Worm (Caenorhabditis elegans) whole organism, midembryonic: ENCODE results near the gene E_BE45912.2.

Experiments used
- T22C8.4 ChIP-seq: fragments of 200-800 bp; sonication (Bioruptor generic); IDR thresholded peaks from 2 replicates; pipeline ENCODE4 v1.3.6; 2022; ENCODE audit warnings: missing genetic modification characterization, missing compliant biosample characterization
- cog-1 ChIP-seq: sonication (generic microtip); optimal IDR thresholded peaks from 2 replicates; lab custom pipeline; 2016; ENCODE audit warnings: missing genetic modification characterization, missing compliant biosample characterization
- flt-1 ChIP-seq: fragments of 200-800 bp; sonication (Bioruptor generic); IDR thresholded peaks from 2 replicates; pipeline ENCODE4 v1.3.6; 2022; ENCODE audit warnings: missing genetic modification characterization, missing compliant biosample characterization
- klf-2 ChIP-seq: fragments of 200-800 bp; sonication (Bioruptor generic); conservative IDR thresholded peaks from 2 replicates; pipeline ENCODE4 v1.3.6; 2022; ENCODE audit warnings: missing genetic modification reagents, missing genetic modification characterization, missing compliant biosample characterization
- med-1 ChIP-seq: sonication (generic microtip); optimal IDR thresholded peaks from 2 replicates; lab custom pipeline; 2017; ENCODE audit warnings: missing genetic modification characterization, mild to moderate bottlenecking, missing compliant biosample characterization, antibody characterized with exemption, missing genetic modification reagents; ENCODE audit not compliant: insufficient read depth
- ref-1 ChIP-seq: fragments of 200-800 bp; sonication (Bioruptor generic); conservative IDR thresholded peaks from 2 replicates; pipeline ENCODE4 v1.3.6; 2022; ENCODE audit warnings: missing genetic modification reagents, missing genetic modification characterization, missing compliant biosample characterization
- tab-1 ChIP-seq: fragments of 200-800 bp; sonication (Bioruptor generic); IDR thresholded peaks from 2 replicates; pipeline ENCODE4 v1.3.6; 2022; ENCODE audit warnings: missing genetic modification characterization, missing compliant biosample characterization
- ztf-23 ChIP-seq: fragments of 200-800 bp; sonication (Bioruptor generic); IDR thresholded peaks from 2 replicates; pipeline ENCODE4 v1.3.6; 2022; ENCODE audit warnings: missing genetic modification reagents, missing genetic modification characterization, missing compliant biosample characterization
- ztf-29 ChIP-seq: fragments of 200-800 bp; sonication (Bioruptor generic); IDR thresholded peaks from 2 replicates; pipeline ENCODE4 v1.3.6; 2022; ENCODE audit warnings: missing genetic modification reagents, missing genetic modification characterization, missing compliant biosample characterization

The E_BE45912.2 gene

ce11 chrIII:989558-989957, 41.3 kb downstream of the E_BE45912.2 start:
- TF ChIP-seq ztf-23 (GFP tag; lab: Robert Waterston, UW) (no peak), ref-1 (GFP tag; lab: Robert Waterston, UW) (no peak), ztf-29 (no peak), T22C8.4 (GFP tag; lab: Robert Waterston, UW) (no peak), cog-1 (tag; lab: Kevin White, UChicago) (no peak), tab-1 (GFP tag; lab: Robert Waterston, UW) (no peak), klf-2 (GFP tag; lab: Robert Waterston, UW) (no peak), flt-1 (no peak), med-1 (GFP tag; lab: Kevin White, UChicago) (no peak)

ce11 chrIII:982961-983360, 47.9 kb downstream of the E_BE45912.2 start, which contains the start of gene tbc-10:
TSS of gene tbc-10 (plus strand) at chrIII:983261.
- TF ChIP-seq ref-1 (GFP tag; lab: Robert Waterston, UW) (no peak), klf-2 (GFP tag; lab: Robert Waterston, UW) (no peak), ztf-23 (GFP tag; lab: Robert Waterston, UW) (no peak), tab-1 (GFP tag; lab: Robert Waterston, UW) (no peak), flt-1 (no peak), ztf-29 (no peak), med-1 (GFP tag; lab: Kevin White, UChicago) (no peak), T22C8.4 (GFP tag; lab: Robert Waterston, UW) (no peak), cog-1 (tag; lab: Kevin White, UChicago) (no peak)

- TF ChIP-seq T22C8.4 (GFP tag; lab: Robert Waterston, UW) (peak; percentile 70), ref-1 (GFP tag; lab: Robert Waterston, UW) (no peak), ztf-29 (no peak)
Observed at ce11 chrIII:981960-982359, 48.9 kb downstream of the E_BE45912.2 start.

- TF ChIP-seq klf-2 (GFP tag; lab: Robert Waterston, UW) (no peak), med-1 (GFP tag; lab: Kevin White, UChicago) (no peak), flt-1 (0 out of 2 replicates have a peak, but pooled peaks have one; percentile 15), ztf-29 (no peak), ref-1 (GFP tag; lab: Robert Waterston, UW) (no peak), ztf-23 (GFP tag; lab: Robert Waterston, UW) (no peak)
Observed at ce11 chrIII:978889-979288, 52.0 kb downstream of the E_BE45912.2 start.
